Comparison of ENCODE assay signal across 1 fruit fly cellular context in the genomic region with DNA sequence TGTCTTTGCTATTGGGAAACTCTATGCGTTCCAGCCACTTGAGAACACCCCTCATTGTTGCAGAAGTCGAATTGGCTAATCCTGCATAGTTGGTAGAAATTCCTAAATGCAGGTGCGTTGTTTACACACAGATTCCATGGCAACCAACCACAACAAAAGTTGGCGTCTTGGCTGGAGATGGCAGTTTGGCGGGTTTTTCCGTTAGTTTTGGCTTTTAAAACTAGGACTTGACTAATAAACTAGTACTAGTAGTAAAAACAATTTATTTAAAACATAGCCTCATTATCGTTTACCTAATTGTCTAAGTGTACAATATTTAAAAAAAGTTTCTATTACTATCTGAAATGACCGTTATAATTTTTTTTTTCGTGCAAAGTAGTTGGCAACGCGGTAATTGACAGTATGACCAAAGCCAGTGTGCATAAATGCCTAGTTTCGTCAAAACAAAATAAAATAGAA.
A peak's percentile ranks its signal among the peaks of the same experiment; 100 is the strongest.
TF ChIP-seq lines count a peak whose summit lies in the region.

Exo70 (plus strand) TSS at position 413 of the 459 bp plus-strand sequence.

TF ChIP-seq in whole organism, embryonic, 481 proteins besides CTCF, POLR2A, EP300 and RAD21 (continued from another document and continues in another):
- TF ChIP-seq CG9876 (GFP tag; optimal IDR thresholded peaks at IDR 0.05; lab: Kevin White, UChicago): no peak
- no peak for TF ChIP-seq gt (GFP tag; IDR thresholded peaks at IDR 0.05; lab: Robert Waterston, UW)
- peak; percentile 10 for TF ChIP-seq mam (GFP tag; optimal IDR thresholded peaks at IDR 0.05; lab: Kevin White, UChicago)
- TF ChIP-seq CG10274 (GFP tag; optimal IDR thresholded peaks at IDR 0.05; lab: Kevin White, UChicago): no peak
- TF ChIP-seq CG7745 (tag; optimal IDR thresholded peaks at IDR 0.05; lab: Kevin White, UChicago): no peak
- no peak for TF ChIP-seq lab (GFP tag; optimal IDR thresholded peaks at IDR 0.05; lab: Kevin White, UChicago)
- TF ChIP-seq ase (GFP tag; IDR thresholded peaks at IDR 0.05; lab: Robert Waterston, UW): no peak
- no peak for TF ChIP-seq Lpt (GFP tag; optimal IDR thresholded peaks at IDR 0.05; lab: Kevin White, UChicago)
- TF ChIP-seq pan (optimal IDR thresholded peaks at IDR 0.05; lab: Kevin White, UChicago): no peak
- TF ChIP-seq pan (GFP tag; optimal IDR thresholded peaks at IDR 0.05 in 1 of 2, IDR thresholded peaks at IDR 0.05 in 1 of 2): no peak
- no peak for TF ChIP-seq lilli (GFP tag; optimal IDR thresholded peaks at IDR 0.05; lab: Kevin White, UChicago)
- TF ChIP-seq p53 (GFP tag; optimal IDR thresholded peaks at IDR 0.05; lab: Kevin White, UChicago): no peak
- TF ChIP-seq z (GFP tag; IDR thresholded peaks at IDR 0.05; lab: Robert Waterston, UW): no peak
- no peak for TF ChIP-seq fd96Cb (tag; optimal IDR thresholded peaks at IDR 0.05; lab: Kevin White, UChicago)
- TF ChIP-seq pros (GFP tag; optimal IDR thresholded peaks at IDR 0.05; lab: Kevin White, UChicago): no peak
- no peak for TF ChIP-seq Mrtf (GFP tag; IDR thresholded peaks at IDR 0.05; lab: Robert Waterston, UW)
- TF ChIP-seq Tbp (GFP tag; optimal IDR thresholded peaks at IDR 0.05; lab: Kevin White, UChicago): no peak
- no peak for TF ChIP-seq CG14965 (GFP tag; optimal IDR thresholded peaks at IDR 0.05; lab: Kevin White, UChicago; ENCODE audit: borderline replicate concordance)
- TF ChIP-seq ems (GFP tag; optimal IDR thresholded peaks at IDR 0.05; lab: Kevin White, UChicago): no peak
- no peak for TF ChIP-seq CG10209 (GFP tag; optimal IDR thresholded peaks at IDR 0.05; lab: Kevin White, UChicago)
- no peak for TF ChIP-seq tgo (GFP tag; IDR thresholded peaks at IDR 0.05; lab: Robert Waterston, UW)
- TF ChIP-seq CG17568 (GFP tag; optimal IDR thresholded peaks at IDR 0.05; lab: Kevin White, UChicago): no peak
- peak in 1 of 2 experiments; percentile 19 for TF ChIP-seq insv (GFP tag; optimal IDR thresholded peaks at IDR 0.05; lab: Kevin White, UChicago)
- no peak for TF ChIP-seq CG11093 (GFP tag; IDR thresholded peaks at IDR 0.05; lab: Robert Waterston, UW)
- no peak for TF ChIP-seq Jarid2 (GFP tag; optimal IDR thresholded peaks at IDR 0.05; lab: Kevin White, UChicago)
- no peak for TF ChIP-seq HLH3B (GFP tag; IDR thresholded peaks at IDR 0.05; lab: Robert Waterston, UW)
- no peak for TF ChIP-seq Mad (GFP tag; optimal IDR thresholded peaks at IDR 0.05; lab: Kevin White, UChicago)
- TF ChIP-seq gro (GFP tag; optimal IDR thresholded peaks at IDR 0.05; lab: Kevin White, UChicago): no peak
- no peak for TF ChIP-seq CG14441 (GFP tag; IDR thresholded peaks at IDR 0.05; lab: Robert Waterston, UW)
- TF ChIP-seq CG33557 (GFP tag; optimal IDR thresholded peaks at IDR 0.05; lab: Kevin White, UChicago): no peak
- TF ChIP-seq knrl (GFP tag; IDR thresholded peaks at IDR 0.05; lab: Robert Waterston, UW; ENCODE audit: partially characterized antibody): 0 out of 3 replicates have a peak, but pooled peaks have one; percentile 31
- no peak for TF ChIP-seq ken (GFP tag; IDR thresholded peaks at IDR 0.05; lab: Robert Waterston, UW)
- TF ChIP-seq dmrt11E (tag; optimal IDR thresholded peaks at IDR 0.05; lab: Kevin White, UChicago): no peak
- TF ChIP-seq gfzf (GFP tag; optimal IDR thresholded peaks at IDR 0.05; lab: Kevin White, UChicago): peak; percentile 76
- peak; percentile 17 for TF ChIP-seq Abd-B (GFP tag; optimal IDR thresholded peaks at IDR 0.05; lab: Kevin White, UChicago)
- no peak for TF ChIP-seq HLH4C (GFP tag; IDR thresholded peaks at IDR 0.05; lab: Robert Waterston, UW; ENCODE audit: partially characterized antibody)
- TF ChIP-seq prd (optimal IDR thresholded peaks at IDR 0.05; lab: Kevin White, UChicago): no peak
- no peak for TF ChIP-seq prd (GFP tag; IDR thresholded peaks at IDR 0.05; lab: Robert Waterston, UW)
- no peak for TF ChIP-seq CG6765 (GFP tag; optimal IDR thresholded peaks at IDR 0.05; lab: Kevin White, UChicago)
- TF ChIP-seq MBD-R2 (GFP tag; IDR thresholded peaks at IDR 0.05; lab: Robert Waterston, UW): peak; percentile 56
- no peak for TF ChIP-seq tio (GFP tag; optimal IDR thresholded peaks at IDR 0.05; lab: Kevin White, UChicago)
- TF ChIP-seq CG18262 (tag; optimal IDR thresholded peaks at IDR 0.05; lab: Kevin White, UChicago): no peak
- peak; percentile 82 for TF ChIP-seq sd (tag; optimal IDR thresholded peaks at IDR 0.05; lab: Kevin White, UChicago)
- TF ChIP-seq CG12744 (GFP tag; optimal IDR thresholded peaks at IDR 0.05; lab: Kevin White, UChicago): no peak
- no peak for TF ChIP-seq slou (GFP tag; optimal IDR thresholded peaks at IDR 0.05; lab: Kevin White, UChicago)
- no peak for TF ChIP-seq tx (GFP tag; optimal IDR thresholded peaks at IDR 0.05; lab: Kevin White, UChicago)
- TF ChIP-seq h (optimal IDR thresholded peaks at IDR 0.05; lab: Kevin White, UChicago): no peak
- TF ChIP-seq CG2875 (GFP tag; optimal IDR thresholded peaks at IDR 0.05; lab: Kevin White, UChicago): no peak
- TF ChIP-seq nerfin-2 (GFP tag; IDR thresholded peaks at IDR 0.05; lab: Robert Waterston, UW; ENCODE audit: partially characterized antibody): no peak
- TF ChIP-seq Nf-YC (tag; optimal IDR thresholded peaks at IDR 0.05; lab: Kevin White, UChicago): no peak
- TF ChIP-seq D19A (tag; optimal IDR thresholded peaks at IDR 0.05; lab: Kevin White, UChicago): no peak
- TF ChIP-seq Sox102F (GFP tag; optimal IDR thresholded peaks at IDR 0.05; lab: Kevin White, UChicago): no peak
- no peak for TF ChIP-seq CG1529 (GFP tag; optimal IDR thresholded peaks at IDR 0.05; lab: Kevin White, UChicago)
- no peak for TF ChIP-seq CG5180 (GFP tag; optimal IDR thresholded peaks at IDR 0.05; lab: Kevin White, UChicago)
- no peak for TF ChIP-seq Drgx (GFP tag; IDR thresholded peaks at IDR 0.05; lab: Robert Waterston, UW)
- no peak for TF ChIP-seq CG10321 (GFP tag; IDR thresholded peaks at IDR 0.05; lab: Robert Waterston, UW)
- no peak for TF ChIP-seq al (GFP tag; IDR thresholded peaks at IDR 0.05; lab: Robert Waterston, UW)
- no peak for TF ChIP-seq CG14667 (GFP tag; IDR thresholded peaks at IDR 0.05; lab: Robert Waterston, UW)
- TF ChIP-seq pum (GFP tag; optimal IDR thresholded peaks at IDR 0.05; lab: Kevin White, UChicago): no peak
- no peak for TF ChIP-seq oc (tag; optimal IDR thresholded peaks at IDR 0.05; lab: Kevin White, UChicago)
- TF ChIP-seq Xrp1 (GFP tag; IDR thresholded peaks at IDR 0.05; lab: Robert Waterston, UW): no peak
- TF ChIP-seq H15 (GFP tag; IDR thresholded peaks at IDR 0.05; lab: Robert Waterston, UW): no peak
- TF ChIP-seq lbe (GFP tag; optimal IDR thresholded peaks at IDR 0.05; lab: Kevin White, UChicago): no peak
- no peak for TF ChIP-seq crc (GFP tag; optimal IDR thresholded peaks at IDR 0.05; lab: Kevin White, UChicago)
- no peak for TF ChIP-seq CG31224 (GFP tag; IDR thresholded peaks at IDR 0.05; lab: Robert Waterston, UW)
- no peak for TF ChIP-seq tup (GFP tag; optimal IDR thresholded peaks at IDR 0.05; lab: Kevin White, UChicago)
- TF ChIP-seq run (tag; optimal IDR thresholded peaks at IDR 0.05; lab: Kevin White, UChicago): no peak
- TF ChIP-seq Sin3A (optimal IDR thresholded peaks at IDR 0.05; lab: Kevin White, UChicago): peak; percentile 62
- TF ChIP-seq Mes4 (GFP tag; optimal IDR thresholded peaks at IDR 0.05; lab: Kevin White, UChicago): no peak
- TF ChIP-seq Dp (GFP tag; optimal IDR thresholded peaks at IDR 0.05; lab: Kevin White, UChicago): peak; percentile 2
- no peak for TF ChIP-seq Scr (GFP tag; IDR thresholded peaks at IDR 0.05; lab: Robert Waterston, UW; ENCODE audit: partially characterized antibody)
- TF ChIP-seq sisA (GFP tag; IDR thresholded peaks at IDR 0.05; lab: Robert Waterston, UW): no peak
- peak; percentile 15; the same call in 1 of the 2 replicates for TF ChIP-seq E2f2 (GFP tag; IDR thresholded peaks at IDR 0.05; lab: Robert Waterston, UW)
- TF ChIP-seq CG17612 (GFP tag; IDR thresholded peaks at IDR 0.05; lab: Robert Waterston, UW): no peak
- TF ChIP-seq cas (GFP tag; IDR thresholded peaks at IDR 0.05; lab: Robert Waterston, UW): no peak
- TF ChIP-seq CG13624 (GFP tag; optimal IDR thresholded peaks at IDR 0.05; lab: Kevin White, UChicago): no peak
- no peak for TF ChIP-seq CG6854 (GFP tag; optimal IDR thresholded peaks at IDR 0.05; lab: Kevin White, UChicago)
- TF ChIP-seq CG8478 (optimal IDR thresholded peaks at IDR 0.05; lab: Kevin White, UChicago): no peak
- no peak for TF ChIP-seq Rx (GFP tag; IDR thresholded peaks at IDR 0.05; lab: Robert Waterston, UW)
- peak; percentile 13 for TF ChIP-seq Antp (GFP tag; optimal IDR thresholded peaks at IDR 0.05; lab: Kevin White, UChicago)
- TF ChIP-seq HLH54F (GFP tag; optimal IDR thresholded peaks at IDR 0.05; lab: Kevin White, UChicago): peak; percentile 15
- TF ChIP-seq Oaz (GFP tag; IDR thresholded peaks at IDR 0.05; lab: Robert Waterston, UW): no peak
- no peak for TF ChIP-seq bsh (GFP tag; optimal IDR thresholded peaks at IDR 0.05; lab: Kevin White, UChicago)
- no peak for TF ChIP-seq sr (GFP tag; IDR thresholded peaks at IDR 0.05; lab: Robert Waterston, UW)
- TF ChIP-seq stc (GFP tag; IDR thresholded peaks at IDR 0.05; lab: Robert Waterston, UW): no peak
- no peak for TF ChIP-seq CG17361 (GFP tag; IDR thresholded peaks at IDR 0.05; lab: Robert Waterston, UW)
- TF ChIP-seq CG15514 (GFP tag; optimal IDR thresholded peaks at IDR 0.05; lab: Kevin White, UChicago): peak; percentile 43
- no peak for TF ChIP-seq CG13123 (GFP tag; optimal IDR thresholded peaks at IDR 0.05; lab: Kevin White, UChicago)
- peak; percentile 23 for TF ChIP-seq Max (GFP tag; optimal IDR thresholded peaks at IDR 0.05; lab: Kevin White, UChicago)
- peak; percentile 51 for TF ChIP-seq Ets97D (GFP tag; optimal IDR thresholded peaks at IDR 0.05; lab: Kevin White, UChicago)
- TF ChIP-seq ash1 (GFP tag; optimal IDR thresholded peaks at IDR 0.05; lab: Kevin White, UChicago): no peak
- no peak for TF ChIP-seq CG11085 (GFP tag; IDR thresholded peaks at IDR 0.05; lab: Robert Waterston, UW)
- TF ChIP-seq CG12769 (tag; optimal IDR thresholded peaks at IDR 0.05; lab: Kevin White, UChicago): no peak
- TF ChIP-seq klu (GFP tag; IDR thresholded peaks at IDR 0.05; lab: Robert Waterston, UW): no peak
- TF ChIP-seq lmd (GFP tag; IDR thresholded peaks at IDR 0.05; lab: Robert Waterston, UW): no peak
- no peak for TF ChIP-seq CG31365 (tag; optimal IDR thresholded peaks at IDR 0.05; lab: Kevin White, UChicago)
- no peak for TF ChIP-seq CG6813 (GFP tag; optimal IDR thresholded peaks at IDR 0.05; lab: Kevin White, UChicago)
- no peak for TF ChIP-seq Awh (GFP tag; IDR thresholded peaks at IDR 0.05; lab: Robert Waterston, UW)
- peak; percentile 10 for TF ChIP-seq CG13775 (GFP tag; optimal IDR thresholded peaks at IDR 0.05; lab: Kevin White, UChicago)
- TF ChIP-seq shn (GFP tag; optimal IDR thresholded peaks at IDR 0.05; lab: Kevin White, UChicago): no peak
- TF ChIP-seq Hsf (GFP tag; optimal IDR thresholded peaks at IDR 0.05; lab: Kevin White, UChicago): peak; percentile 28
- TF ChIP-seq stwl (tag; optimal IDR thresholded peaks at IDR 0.05; lab: Kevin White, UChicago): peak; percentile 69
- no peak for TF ChIP-seq CG14860 (GFP tag; IDR thresholded peaks at IDR 0.05; lab: Robert Waterston, UW; ENCODE audit: partially characterized antibody)
- no peak for TF ChIP-seq rib (GFP tag; IDR thresholded peaks at IDR 0.05; lab: Robert Waterston, UW)
- TF ChIP-seq chinmo (GFP tag; IDR thresholded peaks at IDR 0.05; lab: Robert Waterston, UW; ENCODE audit: partially characterized antibody): no peak
- no peak for TF ChIP-seq Dfd (GFP tag; optimal IDR thresholded peaks at IDR 0.05; lab: Kevin White, UChicago)
- TF ChIP-seq CG1233 (GFP tag; optimal IDR thresholded peaks at IDR 0.05; lab: Kevin White, UChicago): no peak
- TF ChIP-seq ERR (GFP tag; optimal IDR thresholded peaks at IDR 0.05; lab: Kevin White, UChicago): no peak
- TF ChIP-seq disco-r (GFP tag; optimal IDR thresholded peaks at IDR 0.05; lab: Kevin White, UChicago): no peak
- no peak for TF ChIP-seq bigmax (GFP tag; optimal IDR thresholded peaks at IDR 0.05; lab: Kevin White, UChicago)
- TF ChIP-seq CG18599 (GFP tag; optimal IDR thresholded peaks at IDR 0.05; lab: Kevin White, UChicago): no peak
- TF ChIP-seq CG7556 (GFP tag; optimal IDR thresholded peaks at IDR 0.05; lab: Kevin White, UChicago): no peak
- TF ChIP-seq bab2 (GFP tag; optimal IDR thresholded peaks at IDR 0.05; lab: Kevin White, UChicago): no peak
- no peak for TF ChIP-seq dan (GFP tag; IDR thresholded peaks at IDR 0.05; lab: Robert Waterston, UW)
- TF ChIP-seq Dbx (GFP tag; IDR thresholded peaks at IDR 0.05; lab: Robert Waterston, UW): no peak
- no peak for TF ChIP-seq esg (GFP tag; conservative IDR thresholded peaks at IDR 0.05; lab: Robert Waterston, UW)
- TF ChIP-seq CG8359 (GFP tag; optimal IDR thresholded peaks at IDR 0.05; lab: Kevin White, UChicago; ENCODE audit: borderline replicate concordance): no peak
- TF ChIP-seq CG3065 (GFP tag; optimal IDR thresholded peaks at IDR 0.05; lab: Kevin White, UChicago): no peak
- no peak for TF ChIP-seq sob (GFP tag; IDR thresholded peaks at IDR 0.05; lab: Robert Waterston, UW)
- TF ChIP-seq CG11695 (GFP tag; IDR thresholded peaks at IDR 0.05; lab: Robert Waterston, UW): no peak
- TF ChIP-seq CG18764 (GFP tag; optimal IDR thresholded peaks at IDR 0.05; lab: Kevin White, UChicago): no peak
- no peak for TF ChIP-seq CG17385 (GFP tag; optimal IDR thresholded peaks at IDR 0.05; lab: Kevin White, UChicago)
- no peak for TF ChIP-seq Hr3 (GFP tag; optimal IDR thresholded peaks at IDR 0.05; lab: Kevin White, UChicago)
- no peak for TF ChIP-seq sqz (GFP tag; optimal IDR thresholded peaks at IDR 0.05; lab: Kevin White, UChicago)
- TF ChIP-seq btn (GFP tag; optimal IDR thresholded peaks at IDR 0.05; lab: Kevin White, UChicago): no peak
- no peak for TF ChIP-seq CG9437 (GFP tag; optimal IDR thresholded peaks at IDR 0.05; lab: Kevin White, UChicago)
- TF ChIP-seq CG8924 (tag; optimal IDR thresholded peaks at IDR 0.05; lab: Kevin White, UChicago): no peak
- no peak for TF ChIP-seq Dip2 (GFP tag; IDR thresholded peaks at IDR 0.05; lab: Robert Waterston, UW)
- no peak for TF ChIP-seq CG17802 (tag; optimal IDR thresholded peaks at IDR 0.05; lab: Kevin White, UChicago)
- no peak for TF ChIP-seq Aef1 (GFP tag; IDR thresholded peaks at IDR 0.05; lab: Robert Waterston, UW)
- peak; percentile 93 for TF ChIP-seq kah (GFP tag; optimal IDR thresholded peaks at IDR 0.05; lab: Kevin White, UChicago)
- TF ChIP-seq CG10565 (GFP tag; optimal IDR thresholded peaks at IDR 0.05; lab: Kevin White, UChicago): no peak
- TF ChIP-seq CkIIα-i1 (GFP tag; IDR thresholded peaks at IDR 0.05; lab: Robert Waterston, UW): no peak
- TF ChIP-seq dati (GFP tag; IDR thresholded peaks at IDR 0.05; lab: Robert Waterston, UW): no peak
